Fruit fly (Drosophila melanogaster) whole organism, embryonic: ENCODE data around the gene CG4615.

Experiments used
- CG10462 ChIP-seq: fragments of 200-800 bp; sonication (Bioruptor generic); optimal IDR thresholded peaks from 2 replicates; lab custom pipeline; 2016; ENCODE audit warnings: missing biosample characterization, missing genetic modification characterization
- CG10565 ChIP-seq: fragments of 200-800 bp; sonication (Bioruptor generic); optimal IDR thresholded peaks from 3 replicates; lab custom pipeline; 2016; ENCODE audit warnings: missing biosample characterization, mild to moderate bottlenecking, missing genetic modification characterization
- CG10979 ChIP-seq: fragments of 200-800 bp; sonication (Bioruptor generic); optimal IDR thresholded peaks from 2 replicates; lab custom pipeline; 2018; ENCODE audit warnings: missing biosample characterization, mild to moderate bottlenecking, missing genetic modification characterization, moderate library complexity
- CG12104 ChIP-seq: fragments of 200-800 bp; sonication (Bioruptor generic); optimal IDR thresholded peaks from 3 replicates; lab custom pipeline; 2016; ENCODE audit warnings: missing biosample characterization, missing genetic modification characterization
- CG12942 ChIP-seq: fragments of 200-800 bp; sonication (Bioruptor generic); optimal IDR thresholded peaks from 3 replicates; lab custom pipeline; 2016; ENCODE audit warnings: missing biosample characterization, missing genetic modification characterization
- CG13775 ChIP-seq: fragments of 200-800 bp; sonication (Bioruptor generic); optimal IDR thresholded peaks from 3 replicates; lab custom pipeline; 2017; ENCODE audit warnings: missing biosample characterization, mild to moderate bottlenecking, missing genetic modification characterization
- CG15269 ChIP-seq: fragments of 200-800 bp; sonication (Bioruptor generic); optimal IDR thresholded peaks from 2 replicates; lab custom pipeline; 2018; ENCODE audit warnings: missing biosample characterization, mild to moderate bottlenecking, missing genetic modification characterization, moderate library complexity
- CG1529 ChIP-seq: fragments of 200-800 bp; sonication (Bioruptor generic); optimal IDR thresholded peaks from 3 replicates; lab custom pipeline; 2018; ENCODE audit warnings: missing biosample characterization, missing genetic modification characterization
- CG15514 ChIP-seq: fragments of 200-800 bp; sonication (Bioruptor generic); optimal IDR thresholded peaks from 3 replicates; lab custom pipeline; 2017; ENCODE audit warnings: missing biosample characterization, missing genetic modification characterization, mild to moderate bottlenecking, moderate library complexity, missing genetic modification reagents
- CG1832 ChIP-seq: fragments of 200-800 bp; sonication (Bioruptor generic); optimal IDR thresholded peaks from 2 replicates; lab custom pipeline; 2017; ENCODE audit warnings: missing biosample characterization, mild to moderate bottlenecking, missing genetic modification characterization, inconsistent platforms
- CG2199 ChIP-seq: fragments of 200-800 bp; sonication (Bioruptor generic); IDR thresholded peaks from 3 replicates; pipeline ENCODE4 v1.3.6; 2022; ENCODE audit warnings: missing biosample characterization, missing genetic modification characterization
- CG30020 ChIP-seq: fragments of 200-800 bp; optimal IDR thresholded peaks from 2 replicates; lab custom pipeline; 2019; ENCODE audit warnings: missing biosample characterization, mild to moderate bottlenecking, missing genetic modification characterization, moderate library complexity
- CG3065 ChIP-seq: fragments of 200-800 bp; sonication (Bioruptor generic); optimal IDR thresholded peaks from 2 replicates; lab custom pipeline; 2016; ENCODE audit warnings: missing biosample characterization, missing genetic modification characterization
- CG42726 ChIP-seq: fragments of 200-800 bp; sonication (Bioruptor generic); IDR thresholded peaks from 2 replicates; pipeline ENCODE4 v1.3.6; 2022; ENCODE audit warnings: missing biosample characterization, missing genetic modification characterization; ENCODE audit not compliant: partially characterized antibody
- CG43689 ChIP-seq: fragments of 200-800 bp; sonication (Bioruptor generic); IDR thresholded peaks from 2 replicates; pipeline ENCODE4 v1.3.6; 2022; ENCODE audit warnings: missing biosample characterization, missing genetic modification characterization
- CG4707 ChIP-seq: fragments of 200-800 bp; sonication (Bioruptor generic); optimal IDR thresholded peaks from 2 replicates; lab custom pipeline; 2018; ENCODE audit warnings: missing biosample characterization, mild to moderate bottlenecking, missing genetic modification characterization, moderate library complexity
- CG4854 ChIP-seq: fragments of 200-800 bp; sonication (Bioruptor generic); optimal IDR thresholded peaks from 2 replicates; lab custom pipeline; 2016; ENCODE audit warnings: missing biosample characterization, missing genetic modification characterization, inconsistent platforms
- CG8089 ChIP-seq: fragments of 200-800 bp; sonication (Bioruptor generic); optimal IDR thresholded peaks from 3 replicates; lab custom pipeline; 2016; ENCODE audit warnings: missing biosample characterization, missing genetic modification characterization
- CG8944 ChIP-seq: fragments of 200-800 bp; sonication (Bioruptor generic); optimal IDR thresholded peaks from 3 replicates; lab custom pipeline; 2016; ENCODE audit warnings: missing biosample characterization, missing genetic modification characterization
- CG9727 ChIP-seq: fragments of 200-800 bp; sonication (Bioruptor generic); optimal IDR thresholded peaks from 3 replicates; lab custom pipeline; 2017; ENCODE audit warnings: missing biosample characterization, mild to moderate bottlenecking, missing genetic modification characterization
- CrebB ChIP-seq: fragments of 200-800 bp; sonication (Bioruptor generic); optimal IDR thresholded peaks from 3 replicates; lab custom pipeline; 2018; ENCODE audit warnings: missing biosample characterization, mild to moderate bottlenecking, missing genetic modification characterization
- Drgx ChIP-seq: fragments of 200-800 bp; sonication (Bioruptor generic); IDR thresholded peaks from 2 replicates; pipeline ENCODE4 v1.3.6; 2022; ENCODE audit warnings: missing biosample characterization, missing genetic modification characterization
- E2f1 ChIP-seq: fragments of 200-800 bp; sonication (Bioruptor generic); IDR thresholded peaks from 2 replicates; pipeline ENCODE4 v1.3.6; 2022; ENCODE audit warnings: missing biosample characterization, missing genetic modification characterization
- Eip74EF ChIP-seq, 2 experiments: fragments of 200-800 bp in 1 of 2; fragments of >200 bp in 1 of 2; sonication (Bioruptor generic) in 1 of 2; optimal IDR thresholded peaks; 2 replicates each; lab custom pipeline; 2017 to 2019; ENCODE audit warnings: missing biosample characterization in 2 of 2, missing genetic modification characterization in 2 of 2, mild to moderate bottlenecking in 1 of 2, moderate library complexity in 1 of 2
- Fer2 ChIP-seq: fragments of 200-800 bp; sonication (Bioruptor generic); optimal IDR thresholded peaks from 2 replicates; lab custom pipeline; 2018; ENCODE audit warnings: missing biosample characterization, mild to moderate bottlenecking, missing genetic modification characterization, moderate library complexity
- Fer3 ChIP-seq: fragments of 200-800 bp; sonication (Bioruptor generic); optimal IDR thresholded peaks from 2 replicates; lab custom pipeline; 2018; ENCODE audit warnings: missing biosample characterization, mild to moderate bottlenecking, missing genetic modification characterization, moderate library complexity
- Gsc ChIP-seq: fragments of 200-800 bp; sonication (Bioruptor generic); IDR thresholded peaks from 2 replicates; pipeline ENCODE4 v1.3.6; 2022; ENCODE audit warnings: missing biosample characterization, missing genetic modification characterization
- Hand ChIP-seq: fragments of 200-800 bp; sonication (Bioruptor generic); optimal IDR thresholded peaks from 2 replicates; lab custom pipeline; 2017; ENCODE audit warnings: mild to moderate bottlenecking, missing biosample characterization, missing genetic modification reagents, missing genetic modification characterization
- Meics ChIP-seq: fragments of 200-800 bp; sonication (Bioruptor generic); optimal IDR thresholded peaks from 2 replicates; lab custom pipeline; 2017; ENCODE audit warnings: missing biosample characterization, mild to moderate bottlenecking, missing genetic modification characterization
- NFAT ChIP-seq: fragments of 200-800 bp; sonication (Bioruptor generic); IDR thresholded peaks from 2 replicates; pipeline ENCODE4 v1.3.6; 2022; ENCODE audit warnings: missing biosample characterization, missing genetic modification characterization
- NK7.1 ChIP-seq: fragments of 200-800 bp; sonication (Bioruptor generic); optimal IDR thresholded peaks from 3 replicates; lab custom pipeline; 2016; ENCODE audit warnings: missing biosample characterization, missing genetic modification characterization
- Ptx1 ChIP-seq: fragments of 200-800 bp; sonication (Bioruptor generic); IDR thresholded peaks from 2 replicates; pipeline ENCODE4 v1.3.6; 2022; ENCODE audit warnings: missing biosample characterization, missing genetic modification characterization
- bigmax ChIP-seq: fragments of 200-800 bp; sonication (Bioruptor generic); optimal IDR thresholded peaks from 2 replicates; lab custom pipeline; 2018; ENCODE audit warnings: missing biosample characterization, mild to moderate bottlenecking, missing genetic modification characterization
- cas ChIP-seq: fragments of 200-800 bp; sonication (Bioruptor generic); IDR thresholded peaks from 2 replicates; pipeline ENCODE4 v1.3.6; 2022; ENCODE audit warnings: missing biosample characterization, missing genetic modification characterization
- chinmo ChIP-seq: fragments of 200-800 bp; sonication (Bioruptor generic); IDR thresholded peaks from 4 replicates; pipeline ENCODE4 v1.3.6; 2022; ENCODE audit warnings: missing biosample characterization, missing genetic modification characterization; ENCODE audit not compliant: partially characterized antibody
- cwo ChIP-seq: fragments of 200-800 bp; sonication (Bioruptor generic); optimal IDR thresholded peaks from 3 replicates; lab custom pipeline; 2017; ENCODE audit warnings: missing biosample characterization, missing genetic modification characterization, mild to moderate bottlenecking, moderate library complexity, missing genetic modification reagents
- ewg ChIP-seq: fragments of 200-800 bp; sonication (Bioruptor generic); optimal IDR thresholded peaks from 3 replicates; lab custom pipeline; 2017; ENCODE audit warnings: mild to moderate bottlenecking, missing biosample characterization, missing genetic modification reagents, missing genetic modification characterization
- eyg ChIP-seq: fragments of 200-800 bp; sonication (Bioruptor generic); optimal IDR thresholded peaks from 3 replicates; lab custom pipeline; 2016; ENCODE audit warnings: missing biosample characterization, missing genetic modification characterization
- fu2 ChIP-seq: fragments of 200-800 bp; sonication (Bioruptor generic); optimal IDR thresholded peaks from 2 replicates; lab custom pipeline; 2016; ENCODE audit warnings: missing biosample characterization, missing genetic modification characterization
- h ChIP-seq: fragments of >200 bp; optimal IDR thresholded peaks from 2 replicates; lab custom pipeline; 2017
- kni ChIP-seq: fragments of 200-800 bp; sonication (Bioruptor generic); optimal IDR thresholded peaks from 3 replicates; lab custom pipeline; 2017; ENCODE audit warnings: mild to moderate bottlenecking, missing biosample characterization, missing genetic modification reagents, missing genetic modification characterization
- lab ChIP-seq: fragments of 200-800 bp; sonication (Bioruptor generic); optimal IDR thresholded peaks from 3 replicates; lab custom pipeline; 2017; ENCODE audit warnings: missing biosample characterization, missing genetic modification characterization, mild to moderate bottlenecking, moderate library complexity, missing genetic modification reagents
- lilli ChIP-seq: fragments of 200-800 bp; sonication (Bioruptor generic); optimal IDR thresholded peaks from 3 replicates; lab custom pipeline; 2016; ENCODE audit warnings: missing biosample characterization, missing genetic modification characterization
- luna ChIP-seq: fragments of 200-800 bp; sonication (Bioruptor generic); optimal IDR thresholded peaks from 2 replicates; lab custom pipeline; 2016; ENCODE audit warnings: missing biosample characterization, missing genetic modification characterization
- nerfin-1 ChIP-seq: fragments of 200-800 bp; sonication (Bioruptor generic); optimal IDR thresholded peaks from 3 replicates; lab custom pipeline; 2019; ENCODE audit warnings: missing biosample characterization, mild to moderate bottlenecking, missing genetic modification characterization, moderate library complexity
- nmo ChIP-seq: fragments of 200-800 bp; sonication (Bioruptor generic); optimal IDR thresholded peaks from 2 replicates; lab custom pipeline; 2018; ENCODE audit warnings: missing biosample characterization, mild to moderate bottlenecking, missing genetic modification characterization, moderate library complexity
- sens-2 ChIP-seq: fragments of 200-800 bp; sonication (Bioruptor generic); IDR thresholded peaks from 2 replicates; pipeline ENCODE4 v1.3.6; 2022; ENCODE audit warnings: missing biosample characterization, missing genetic modification characterization
- so ChIP-seq: fragments of 200-800 bp; sonication (Bioruptor generic); IDR thresholded peaks from 3 replicates; pipeline ENCODE4 v1.3.6; 2022; ENCODE audit warnings: missing biosample characterization, missing genetic modification characterization
- ssp ChIP-seq: fragments of 200-800 bp; sonication (Bioruptor generic); IDR thresholded peaks from 2 replicates; pipeline ENCODE4 v1.3.6; 2022; ENCODE audit warnings: missing biosample characterization, missing genetic modification characterization
- tgo ChIP-seq: fragments of 200-800 bp; sonication (Bioruptor generic); IDR thresholded peaks from 3 replicates; pipeline ENCODE4 v1.3.6; 2022; ENCODE audit warnings: missing biosample characterization, missing genetic modification characterization
- ttk ChIP-seq: fragments of 200-800 bp; sonication (Bioruptor generic); IDR thresholded peaks from 2 replicates; pipeline ENCODE4 v2.1.2; 2022; ENCODE audit warnings: missing biosample characterization, missing genetic modification characterization

The CG4615 gene

DNA sequence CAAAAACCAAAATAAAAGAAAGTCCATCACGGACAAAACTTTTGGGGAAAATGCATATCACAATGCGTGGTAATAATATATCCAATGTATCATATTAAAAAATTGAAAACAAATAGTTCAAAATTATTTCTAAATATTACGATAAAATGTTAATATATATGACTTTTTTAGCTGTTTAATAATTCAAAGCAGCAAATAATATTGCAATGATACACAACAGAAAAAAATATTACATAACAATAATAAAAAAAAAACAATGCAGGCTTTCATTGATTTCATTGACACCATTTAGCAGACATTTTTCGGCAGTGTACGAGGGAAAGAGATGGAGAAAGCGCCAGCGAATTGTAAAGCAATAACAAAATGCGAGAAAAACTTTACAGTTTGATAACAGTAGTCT is 7.2 kb downstream of the CG4615 start (continued):
- TF ChIP-seq CG4707 (GFP tag; lab: Kevin White, UChicago), result peak; percentile 23
- TF ChIP-seq CG3065 (GFP tag; lab: Kevin White, UChicago), result no peak
- no peak for TF ChIP-seq CG10462
- TF ChIP-seq CG1529, result peak; percentile 15
- TF ChIP-seq Gsc (GFP tag; lab: Robert Waterston, UW), result no peak
- TF ChIP-seq tgo, result peak; percentile 18; the same call in 1 of the 3 replicates
- TF ChIP-seq fu2 (GFP tag; lab: Kevin White, UChicago), result no peak
- TF ChIP-seq cwo (GFP tag; lab: Kevin White, UChicago), result no peak
- TF ChIP-seq CG43689 (GFP tag; lab: Robert Waterston, UW), result no peak
- no peak for TF ChIP-seq ttk (GFP tag; lab: Robert Waterston, UW)
- no peak for TF ChIP-seq CG10565
- no peak for TF ChIP-seq Hand (GFP tag; lab: Kevin White, UChicago)
- TF ChIP-seq chinmo (GFP tag; lab: Robert Waterston, UW), result no peak
- TF ChIP-seq Drgx (GFP tag; lab: Robert Waterston, UW), result no peak
- peak; percentile 31 for TF ChIP-seq ewg (GFP tag; lab: Kevin White, UChicago)
- no peak for TF ChIP-seq bigmax (GFP tag; lab: Kevin White, UChicago)
- TF ChIP-seq CG15269 (tag; lab: Kevin White, UChicago), result peak; percentile 50
- no peak for TF ChIP-seq CG1832 (GFP tag; lab: Kevin White, UChicago)
- no peak for TF ChIP-seq kni (GFP tag; lab: Kevin White, UChicago)
- no peak for TF ChIP-seq CG13775 (GFP tag; lab: Kevin White, UChicago)
- no peak for TF ChIP-seq ssp (GFP tag; lab: Robert Waterston, UW)
- TF ChIP-seq CrebB, result no peak
- no peak for TF ChIP-seq lilli (GFP tag; lab: Kevin White, UChicago)
- no peak for TF ChIP-seq CG42726 (GFP tag; lab: Robert Waterston, UW)
- no peak for TF ChIP-seq NFAT
- no peak for TF ChIP-seq CG12942
- no peak for TF ChIP-seq nerfin-1 (tag; lab: Kevin White, UChicago)
- TF ChIP-seq eyg, result no peak
- no peak for TF ChIP-seq luna
- TF ChIP-seq CG15514 (GFP tag; lab: Kevin White, UChicago), result no peak
- TF ChIP-seq Eip74EF (GFP tag; optimal IDR thresholded peaks at IDR 0.05; lab: Kevin White, UChicago), result no peak
- no peak for TF ChIP-seq sens-2 (GFP tag; lab: Robert Waterston, UW)
- peak; percentile 43; the same call in 1 of the 2 replicates for TF ChIP-seq Ptx1 (GFP tag; lab: Robert Waterston, UW)
- peak; percentile 11 for TF ChIP-seq CG12104 (GFP tag; lab: Kevin White, UChicago)
- TF ChIP-seq CG8089, result no peak
- TF ChIP-seq nmo, result peak; percentile 66
- 0 out of 3 replicates have a peak, but pooled peaks have one; percentile 34 for TF ChIP-seq CG2199 (GFP tag; lab: Robert Waterston, UW)
- no peak for TF ChIP-seq NK7.1
- no peak for TF ChIP-seq lab
- TF ChIP-seq CG8944 (GFP tag; lab: Kevin White, UChicago), result no peak
- TF ChIP-seq CG9727 (GFP tag; lab: Kevin White, UChicago), result no peak
- no peak for TF ChIP-seq CG30020 (tag; lab: Kevin White, UChicago)
- TF ChIP-seq CG4854 (GFP tag; lab: Kevin White, UChicago), result no peak
- TF ChIP-seq Fer3, result no peak
- TF ChIP-seq cas (GFP tag; lab: Robert Waterston, UW), result no peak
- TF ChIP-seq h (lab: Kevin White, UChicago), result no peak
- TF ChIP-seq so (GFP tag; lab: Robert Waterston, UW), result no peak
- peak; percentile 59 for TF ChIP-seq CG10979 (tag; lab: Kevin White, UChicago)
- no peak for TF ChIP-seq Fer2 (tag; lab: Kevin White, UChicago)
- 0 out of 2 replicates have a peak, but pooled peaks have one; percentile 10 for TF ChIP-seq E2f1
- no peak for TF ChIP-seq Meics (GFP tag; lab: Kevin White, UChicago)
